Worm (Caenorhabditis elegans) whole organism, L1 larva: ENCODE data around the gene C50F4.1.

ENCODE experiments used
- C04F5.9 ChIP-seq: sonication (generic microtip); optimal IDR thresholded peaks from 2 replicates; lab custom pipeline; 2016; ENCODE audit warnings: missing genetic modification characterization, missing compliant biosample characterization
- C16A3.4 ChIP-seq: fragments of 150-350 bp; optimal IDR thresholded peaks from 2 replicates; lab custom pipeline; 2014; ENCODE audit warnings: missing biosample characterization, missing genetic modification characterization
- F16B12.6 ChIP-seq: fragments of 150-350 bp; optimal IDR thresholded peaks from 2 replicates; lab custom pipeline; 2014; ENCODE audit warnings: missing biosample characterization, missing genetic modification characterization
- Y116A8C.19 ChIP-seq: sonication (generic microtip); optimal IDR thresholded peaks from 2 replicates; lab custom pipeline; 2016; ENCODE audit warnings: missing compliant biosample characterization, missing genetic modification characterization, borderline replicate concordance
- aha-1 ChIP-seq: fragments of 150-350 bp; optimal IDR thresholded peaks from 2 replicates; lab custom pipeline; 2014; ENCODE audit warnings: missing biosample characterization, missing genetic modification characterization
- ama-1 ChIP-seq: fragments of 150-350 bp; optimal IDR thresholded peaks from 2 replicates; lab custom pipeline; 2014
- blmp-1 ChIP-seq: fragments of 150-350 bp; optimal IDR thresholded peaks from 2 replicates; lab custom pipeline; 2014; ENCODE audit warnings: missing biosample characterization, missing genetic modification characterization
- ceh-82 ChIP-seq, 3 experiments: fragments of 150-350 bp in 1 of 3; sonication (generic microtip) in 2 of 3; optimal IDR thresholded peaks; 2 replicates each; lab custom pipeline; 2014 to 2017; ENCODE audit warnings: missing biosample characterization in 3 of 3, missing genetic modification characterization in 3 of 3
- ceh-88 ChIP-seq: fragments of 200-800 bp; sonication (Bioruptor generic); IDR thresholded peaks from 2 replicates; pipeline ENCODE4 v1.3.6; 2022; ENCODE audit warnings: missing genetic modification characterization, missing compliant biosample characterization
- dpl-1 ChIP-seq, 3 experiments: fragments of 150-350 bp in 2 of 3; sonication (generic microtip) in 1 of 3; optimal IDR thresholded peaks; 2 replicates each; lab custom pipeline; 2014 to 2017; ENCODE audit warnings: missing biosample characterization in 3 of 3, missing genetic modification characterization in 3 of 3, missing genetic modification reagents in 3 of 3
- efl-1 ChIP-seq, 4 experiments: fragments of 150-350 bp; optimal IDR thresholded peaks in 3 of 4; peaks in 1 of 4; 1 replicate in 1 of 4; 2 replicates in 3 of 4; lab custom pipeline; 2014; ENCODE audit warnings: missing biosample characterization in 2 of 4, missing genetic modification characterization in 2 of 4, missing genetic modification reagents in 2 of 4
- egl-13 ChIP-seq: sonication (generic microtip); optimal IDR thresholded peaks from 2 replicates; lab custom pipeline; 2016; ENCODE audit warnings: missing genotype, missing genetic modification reagents, missing genetic modification characterization, missing compliant biosample characterization
- elt-2 ChIP-seq: sonication (generic microtip); optimal IDR thresholded peaks from 2 replicates; lab custom pipeline; 2016; ENCODE audit warnings: missing genetic modification characterization, mild to moderate bottlenecking, inconsistent platforms, missing compliant biosample characterization, missing genetic modification reagents
- fkh-10 ChIP-seq: sonication (generic microtip); optimal IDR thresholded peaks from 2 replicates; lab custom pipeline; 2017; ENCODE audit warnings: missing biosample characterization, missing genetic modification reagents, missing genetic modification characterization
- grh-1 ChIP-seq: fragments of 200-800 bp; sonication (Bioruptor generic); IDR thresholded peaks from 2 replicates; pipeline ENCODE4 v1.3.6; 2022; ENCODE audit warnings: missing genetic modification reagents, missing genetic modification characterization, missing compliant biosample characterization
- irx-1 ChIP-seq: sonication (generic microtip); optimal IDR thresholded peaks from 2 replicates; lab custom pipeline; 2016; ENCODE audit warnings: missing genetic modification characterization, missing compliant biosample characterization
- isw-1 ChIP-seq: fragments of 200-800 bp; sonication (Bioruptor generic); IDR thresholded peaks from 2 replicates; pipeline ENCODE4 v1.3.6; 2022; ENCODE audit warnings: missing genetic modification characterization, missing compliant biosample characterization
- jun-1 ChIP-seq: fragments of 150-350 bp; optimal IDR thresholded peaks from 2 replicates; lab custom pipeline; 2014; ENCODE audit warnings: missing biosample characterization, missing genetic modification reagents, missing genetic modification characterization
- lin-14 ChIP-seq: fragments of 200-800 bp; sonication (Bioruptor generic); optimal IDR thresholded peaks from 2 replicates; lab custom pipeline; 2018; ENCODE audit warnings: mild to moderate bottlenecking, missing genetic modification characterization, moderate library complexity, missing compliant biosample characterization
- lin-35 ChIP-seq, 2 experiments: fragments of 150-350 bp; optimal IDR thresholded peaks; 2 replicates each; lab custom pipeline; 2014; ENCODE audit warnings: missing biosample characterization in 2 of 2, missing genetic modification characterization in 2 of 2, missing genetic modification reagents in 2 of 2
- lin-39 ChIP-seq: fragments of 150-350 bp; optimal IDR thresholded peaks from 2 replicates; lab custom pipeline; 2014; ENCODE audit warnings: missing biosample characterization, missing genetic modification reagents, missing genetic modification characterization
- lir-3 ChIP-seq: sonication (generic microtip); optimal IDR thresholded peaks from 2 replicates; lab custom pipeline; 2016; ENCODE audit warnings: mild to moderate bottlenecking, missing genetic modification characterization, moderate library complexity, missing compliant biosample characterization; ENCODE audit not compliant: poor library complexity
- lsy-2 ChIP-seq, 2 experiments: fragments of 150-350 bp; optimal IDR thresholded peaks; 2 replicates each; lab custom pipeline; 2014; ENCODE audit warnings: missing biosample characterization in 2 of 2, missing genetic modification characterization in 2 of 2
- mab-9 ChIP-seq: fragments of 200-800 bp; sonication (Bioruptor generic); IDR thresholded peaks from 2 replicates; pipeline ENCODE4 v1.3.6; 2022; ENCODE audit warnings: missing genetic modification reagents, missing genetic modification characterization, missing compliant biosample characterization
- mdl-1 ChIP-seq, 2 experiments: fragments of 150-350 bp; optimal IDR thresholded peaks; 2 replicates each; lab custom pipeline; 2014 to 2017; ENCODE audit warnings: missing biosample characterization in 2 of 2, missing genetic modification characterization in 2 of 2, inconsistent platforms in 1 of 2
- nhr-19 ChIP-seq: fragments of 200-800 bp; sonication (Bioruptor generic); conservative IDR thresholded peaks from 2 replicates; pipeline ENCODE4 v1.3.6; 2022; ENCODE audit warnings: missing genetic modification characterization, missing compliant biosample characterization
- nhr-20 ChIP-seq: sonication (generic microtip); optimal IDR thresholded peaks from 2 replicates; lab custom pipeline; 2016; ENCODE audit warnings: mild to moderate bottlenecking, missing genetic modification characterization, missing compliant biosample characterization
- nhr-71 ChIP-seq: sonication (generic microtip); optimal IDR thresholded peaks from 2 replicates; lab custom pipeline; 2016; ENCODE audit warnings: mild to moderate bottlenecking, missing genetic modification characterization, moderate library complexity, missing compliant biosample characterization
- nhr-76 ChIP-seq: sonication (generic microtip); optimal IDR thresholded peaks from 2 replicates; lab custom pipeline; 2017; ENCODE audit warnings: missing biosample characterization, missing genetic modification characterization
- nhr-77 ChIP-seq: fragments of 150-350 bp; optimal IDR thresholded peaks from 2 replicates; lab custom pipeline; 2014; ENCODE audit warnings: missing biosample characterization, missing genetic modification characterization
- nhr-85 ChIP-seq: sonication (generic microtip); peaks from one replicate; lab custom pipeline; 2016; ENCODE audit warnings: missing genetic modification characterization, inconsistent platforms, missing compliant biosample characterization
- nhr-90 ChIP-seq: sonication (generic microtip); optimal IDR thresholded peaks from 2 replicates; lab custom pipeline; 2016; ENCODE audit warnings: mild to moderate bottlenecking, missing genetic modification characterization, missing compliant biosample characterization; ENCODE audit not compliant: poor library complexity
- pax-3 ChIP-seq: fragments of 200-800 bp; sonication (Bioruptor generic); optimal IDR thresholded peaks from 2 replicates; lab custom pipeline; 2018; ENCODE audit warnings: mild to moderate bottlenecking, missing genetic modification characterization, moderate library complexity, missing compliant biosample characterization
- rnt-1 ChIP-seq: sonication (generic microtip); optimal IDR thresholded peaks from 2 replicates; lab custom pipeline; 2016; ENCODE audit warnings: mild to moderate bottlenecking, missing genetic modification characterization, moderate library complexity, missing compliant biosample characterization
- skn-1 ChIP-seq: fragments of 150-350 bp; optimal IDR thresholded peaks from 2 replicates; lab custom pipeline; 2014; ENCODE audit warnings: missing biosample characterization, missing genetic modification characterization
- snu-23 ChIP-seq: sonication (generic microtip); optimal IDR thresholded peaks from 2 replicates; lab custom pipeline; 2016; ENCODE audit warnings: missing genetic modification characterization, missing compliant biosample characterization
- sox-4 ChIP-seq: sonication (generic microtip); optimal IDR thresholded peaks from 2 replicates; lab custom pipeline; 2016; ENCODE audit warnings: missing genetic modification characterization, missing compliant biosample characterization
- swsn-7 ChIP-seq: sonication (generic microtip); optimal IDR thresholded peaks from 2 replicates; lab custom pipeline; 2016; ENCODE audit warnings: missing genetic modification characterization, missing compliant biosample characterization
- tbx-2 ChIP-seq: sonication (generic microtip); optimal IDR thresholded peaks from 2 replicates; lab custom pipeline; 2016; ENCODE audit warnings: missing genetic modification characterization, missing compliant biosample characterization
- tlp-1 ChIP-seq: fragments of 150-350 bp; optimal IDR thresholded peaks from 2 replicates; lab custom pipeline; 2014; ENCODE audit warnings: missing biosample characterization, missing genetic modification characterization
- unc-130 ChIP-seq: fragments of 150-350 bp; optimal IDR thresholded peaks from 2 replicates; lab custom pipeline; 2017; ENCODE audit warnings: missing biosample characterization, missing genetic modification characterization, inconsistent platforms
- unc-30 ChIP-seq: sonication (generic microtip); optimal IDR thresholded peaks from 2 replicates; lab custom pipeline; 2017; ENCODE audit warnings: missing biosample characterization, missing genetic modification characterization
- unc-86 ChIP-seq: sonication (generic microtip); optimal IDR thresholded peaks from 2 replicates; lab custom pipeline; 2016; ENCODE audit warnings: missing genetic modification characterization, missing compliant biosample characterization
- unc-98 ChIP-seq: fragments of 200-800 bp; sonication (Bioruptor generic); IDR thresholded peaks from 2 replicates; pipeline ENCODE4 v1.3.6; 2022; ENCODE audit warnings: missing genetic modification characterization, missing compliant biosample characterization
- vab-15 ChIP-seq: sonication (generic microtip); optimal IDR thresholded peaks from 2 replicates; lab custom pipeline; 2017; ENCODE audit warnings: missing genotype, mild to moderate bottlenecking, missing genetic modification characterization, missing compliant biosample characterization
- xbp-1 ChIP-seq: sonication (generic microtip); optimal IDR thresholded peaks from 2 replicates; lab custom pipeline; 2016; ENCODE audit warnings: missing genetic modification characterization, missing compliant biosample characterization
- ztf-11 ChIP-seq, 2 experiments: sonication (generic microtip); optimal IDR thresholded peaks; 2 replicates each; lab custom pipeline; 2016 to 2017; ENCODE audit warnings: missing genetic modification characterization in 2 of 2, missing biosample characterization in 1 of 2, missing compliant biosample characterization in 1 of 2
- ztf-4 ChIP-seq: fragments of 150-350 bp; optimal IDR thresholded peaks from 2 replicates; lab custom pipeline; 2014; ENCODE audit warnings: missing biosample characterization, missing genetic modification characterization

Gene C50F4.1

ce11 chrV:9503152-9503817 is 23.3 kb upstream of the C50F4.1 start (continued):
- TF ChIP-seq elt-2 (tag; lab: Kevin White, UChicago) (peak; percentile 68), irx-1 (tag; lab: Kevin White, UChicago) (peak; percentile 70), egl-13 (peak; percentile 67), efl-1 (optimal IDR thresholded peaks at IDR 0.05; lab: Kevin White, UChicago) (peak; percentile 54 to 57), efl-1 (GFP tag; optimal IDR thresholded peaks at IDR 0.05 in 1 of 2; lab: Kevin White, UChicago) (peak; percentile 34 to 95), lin-39 (peak; percentile 18), aha-1 (tag; lab: Kevin White, UChicago) (no peak), lin-35 (GFP tag; optimal IDR thresholded peaks at IDR 0.05; lab: Kevin White, UChicago) (peak; percentile 61), unc-86 (tag; lab: Kevin White, UChicago) (peak; percentile 66), grh-1 (GFP tag; lab: Robert Waterston, UW) (peak; percentile 41), lir-3 (tag; lab: Kevin White, UChicago) (peak; percentile 35), blmp-1 (tag; lab: Kevin White, UChicago) (peak; percentile 1), nhr-20 (peak; percentile 81), mab-9 (peak; percentile 60), mdl-1 (tag; optimal IDR thresholded peaks at IDR 0.05; lab: Kevin White, UChicago) (peak in 1 of 2 experiments; percentile 76), lsy-2 (tag; optimal IDR thresholded peaks at IDR 0.05; lab: Kevin White, UChicago) (peak; percentile 56 to 71), ztf-11 (tag; optimal IDR thresholded peaks at IDR 0.05; lab: Kevin White, UChicago) (peak in 1 of 2 experiments; percentile 15), nhr-76 (tag; lab: Kevin White, UChicago) (no peak), nhr-77 (tag; lab: Kevin White, UChicago) (peak; percentile 65), ztf-4 (tag; lab: Kevin White, UChicago) (peak; percentile 25), C16A3.4 (peak; percentile 49), swsn-7 (tag; lab: Kevin White, UChicago) (peak; percentile 77), lin-14 (GFP tag; lab: Kevin White, UChicago) (peak; percentile 81), nhr-85 (tag; lab: Kevin White, UChicago) (peak; percentile 83), tbx-2 (tag; lab: Kevin White, UChicago) (peak; percentile 75), jun-1 (tag; lab: Kevin White, UChicago) (peak; percentile 10), isw-1 (peak; percentile 46), skn-1 (tag; lab: Kevin White, UChicago) (peak; percentile 48), nhr-90 (tag; lab: Kevin White, UChicago) (peak; percentile 83), pax-3 (peak; percentile 64), ceh-82 (tag; optimal IDR thresholded peaks at IDR 0.05; lab: Kevin White, UChicago) (peak in 2 of 3 experiments; percentile 38 to 71), nhr-19 (GFP tag; lab: Robert Waterston, UW) (peak; percentile 81), fkh-10 (GFP tag; lab: Kevin White, UChicago) (peak; percentile 40), rnt-1 (tag; lab: Kevin White, UChicago) (peak; percentile 77), xbp-1 (peak; percentile 69), snu-23 (GFP tag; lab: Kevin White, UChicago) (peak; percentile 89), ceh-88 (GFP tag; lab: Robert Waterston, UW) (0 out of 2 replicates have a peak, but pooled peaks have one; percentile 20), ama-1 (peak; percentile 5), vab-15 (tag; lab: Kevin White, UChicago) (no peak), nhr-71 (tag; lab: Kevin White, UChicago) (peak; percentile 87), sox-4 (tag; lab: Kevin White, UChicago) (peak; percentile 33), unc-30 (no peak), dpl-1 (GFP tag; optimal IDR thresholded peaks at IDR 0.05; lab: Kevin White, UChicago) (peak; percentile 12 to 51 (median 49)), unc-130 (tag; lab: Kevin White, UChicago) (peak; percentile 44), tlp-1 (tag; lab: Kevin White, UChicago) (no peak), F16B12.6 (tag; lab: Kevin White, UChicago) (peak; percentile 6), C04F5.9 (peak; percentile 30), unc-98 (GFP tag; lab: Robert Waterston, UW) (peak; percentile 43; the same call in 1 of the 2 replicates), Y116A8C.19 (tag; lab: Kevin White, UChicago) (no peak)
